Fruit fly (Drosophila melanogaster): ENCODE data around the gene Oat.

Gene Oat

DNA sequence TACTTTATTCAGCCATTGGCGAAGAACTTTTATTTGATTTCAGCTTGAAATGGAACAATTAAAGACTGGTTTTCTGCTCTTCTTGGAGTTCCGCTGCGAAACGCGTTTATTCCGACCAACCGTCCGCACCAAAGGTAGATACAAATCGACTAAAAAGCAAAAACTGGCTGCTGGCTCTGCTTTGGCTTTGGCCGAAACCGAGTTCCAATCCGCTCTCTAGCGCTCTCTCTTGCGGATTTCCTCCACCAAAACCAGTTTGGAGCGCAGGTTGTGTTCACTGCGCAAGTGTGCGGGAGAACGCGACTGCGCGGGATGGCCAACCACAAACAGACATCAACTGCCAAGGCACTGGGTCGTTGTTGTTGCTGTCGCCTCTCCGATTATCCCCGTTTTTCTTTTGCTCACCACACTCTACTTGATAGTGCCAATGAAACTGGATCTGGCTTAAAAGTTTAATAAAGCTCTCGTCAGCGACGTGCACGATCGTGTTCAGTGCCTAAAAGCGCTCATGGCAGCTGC is 14.1 kb downstream of the Oat start, which contains the start of gene wnd (continued):
- TF ChIP-seq Eip74EF (GFP tag; optimal IDR thresholded peaks at IDR 0.05): peak in 1 of 2 experiments; percentile 2
- peak; percentile 30 for TF ChIP-seq HLHmδ (GFP tag; optimal IDR thresholded peaks at IDR 0.05)
- peak; percentile 48 for TF ChIP-seq Med (GFP tag)
- TF ChIP-seq fd64A (GFP tag; optimal IDR thresholded peaks at IDR 0.05): no peak
- no peak for TF ChIP-seq Ada2b (GFP tag; IDR thresholded peaks at IDR 0.05)
- TF ChIP-seq run (tag; optimal IDR thresholded peaks at IDR 0.05): peak; percentile 7
- TF ChIP-seq Fer2 (tag; optimal IDR thresholded peaks at IDR 0.05): no peak
- no peak for TF ChIP-seq pan (optimal IDR thresholded peaks at IDR 0.05)
- peak in 1 of 2 experiments; percentile 6 for TF ChIP-seq pan (GFP tag; optimal IDR thresholded peaks at IDR 0.05 in 1 of 2, IDR thresholded peaks at IDR 0.05 in 1 of 2)
- TF ChIP-seq gce (GFP tag; IDR thresholded peaks at IDR 0.05): 0 out of 3 replicates have a peak, but pooled peaks have one; percentile 19
- TF ChIP-seq oc (tag; optimal IDR thresholded peaks at IDR 0.05): peak; percentile 76
- TF ChIP-seq HLH54F (GFP tag; optimal IDR thresholded peaks at IDR 0.05): no peak
- peak; percentile 37 for TF ChIP-seq CG6765 (GFP tag; optimal IDR thresholded peaks at IDR 0.05)
- TF ChIP-seq CG2712 (tag; optimal IDR thresholded peaks at IDR 0.05): peak; percentile 1
- TF ChIP-seq zfh2 (GFP tag; optimal IDR thresholded peaks at IDR 0.05): no peak
- peak; percentile 63 for TF ChIP-seq CG17385 (GFP tag; optimal IDR thresholded peaks at IDR 0.05)
- TF ChIP-seq stc (GFP tag; IDR thresholded peaks at IDR 0.05): peak; percentile 32; the same call in 1 of the 2 replicates
- TF ChIP-seq CG10543 (GFP tag; optimal IDR thresholded peaks at IDR 0.05): peak; percentile 0
- peak; percentile 65; the same call in 1 of the 3 replicates for TF ChIP-seq CG34224 (GFP tag; IDR thresholded peaks at IDR 0.05; ENCODE audit: partially characterized antibody)
- peak; percentile 41 for TF ChIP-seq unc-4 (GFP tag; IDR thresholded peaks at IDR 0.05; ENCODE audit: partially characterized antibody)
- TF ChIP-seq Jarid2 (GFP tag; optimal IDR thresholded peaks at IDR 0.05): peak; percentile 78
- TF ChIP-seq mirr (GFP tag; optimal IDR thresholded peaks at IDR 0.05): peak; percentile 14
- TF ChIP-seq otp (GFP tag; IDR thresholded peaks at IDR 0.05): no peak
- peak; percentile 47; the same call in 1 of the 2 replicates for TF ChIP-seq vvl (GFP tag; IDR thresholded peaks at IDR 0.05)
- no peak for TF ChIP-seq dpn (GFP tag; optimal IDR thresholded peaks at IDR 0.05)
- peak; percentile 25 for TF ChIP-seq CG8924 (tag; optimal IDR thresholded peaks at IDR 0.05)
- TF ChIP-seq CG32532 (GFP tag; IDR thresholded peaks at IDR 0.05): peak; percentile 44; the same call in 1 of the 2 replicates
- TF ChIP-seq CG10366 (GFP tag; IDR thresholded peaks at IDR 0.05): no peak
- TF ChIP-seq seq (GFP tag; IDR thresholded peaks at IDR 0.05): peak; percentile 82; the same call in 1 of the 2 replicates
- TF ChIP-seq sqz (GFP tag; optimal IDR thresholded peaks at IDR 0.05): peak; percentile 14
- TF ChIP-seq onecut (GFP tag; IDR thresholded peaks at IDR 0.05): peak; percentile 83; the same call in 1 of the 2 replicates

DNA sequence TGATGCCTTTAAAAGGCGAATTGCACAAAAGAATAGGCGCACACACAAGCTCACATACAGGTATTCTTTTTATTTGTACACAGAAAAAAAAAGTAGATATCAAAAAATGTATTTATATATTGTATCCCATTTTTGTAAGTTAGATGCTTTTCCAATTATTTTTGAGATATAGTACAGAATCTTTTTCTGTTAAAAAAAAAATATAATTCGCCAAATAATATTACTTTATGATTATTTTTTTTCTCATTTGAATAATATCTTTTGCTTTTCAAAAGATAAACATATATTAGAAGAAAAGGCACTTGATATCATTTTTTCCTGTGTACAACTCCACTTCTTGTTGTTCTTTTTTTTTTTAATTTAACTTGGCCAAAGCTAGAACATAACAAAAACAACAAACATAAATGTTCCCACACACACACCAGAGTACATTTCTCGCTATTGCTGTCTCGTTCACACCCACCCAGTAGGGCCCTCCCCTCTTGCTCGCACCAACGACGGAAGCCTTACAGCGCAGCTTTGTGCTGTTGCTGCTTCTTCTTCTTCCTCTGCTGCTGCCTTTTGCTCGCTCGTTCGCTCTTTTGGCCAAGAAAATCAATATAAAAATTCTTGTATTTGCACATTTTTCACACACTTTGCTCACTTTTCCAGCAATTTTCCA is 14.7 kb downstream of the Oat start:
- TF ChIP-seq dmrt11E (tag; optimal IDR thresholded peaks at IDR 0.05) (peak; percentile 67), HLH3B (GFP tag; IDR thresholded peaks at IDR 0.05) (peak; percentile 77), CG13775 (GFP tag; optimal IDR thresholded peaks at IDR 0.05) (peak; percentile 30), eve (GFP tag; optimal IDR thresholded peaks at IDR 0.05) (peak in 1 of 2 experiments; percentile 71), lilli (GFP tag; optimal IDR thresholded peaks at IDR 0.05) (no peak), GATAe (GFP tag; conservative IDR thresholded peaks at IDR 0.05) (0 out of 2 replicates have a peak, but pooled peaks have one; percentile 29), Dek (tag; optimal IDR thresholded peaks at IDR 0.05) (peak; percentile 84), CG18599 (GFP tag; optimal IDR thresholded peaks at IDR 0.05) (peak; percentile 84), fru (optimal IDR thresholded peaks at IDR 0.05) (no peak), CG12659 (GFP tag; optimal IDR thresholded peaks at IDR 0.05) (peak; percentile 31), pzg (GFP tag; optimal IDR thresholded peaks at IDR 0.05) (no peak), cg (GFP tag; optimal IDR thresholded peaks at IDR 0.05) (no peak), CG4328 (GFP tag; optimal IDR thresholded peaks at IDR 0.05) (no peak), PHDP (tag; optimal IDR thresholded peaks at IDR 0.05) (peak; percentile 87), gem (tag; optimal IDR thresholded peaks at IDR 0.05) (peak; percentile 93), vfl (GFP tag; optimal IDR thresholded peaks at IDR 0.05) (no peak), Hey (tag; optimal IDR thresholded peaks at IDR 0.05) (no peak), oc (tag; optimal IDR thresholded peaks at IDR 0.05) (no peak), lmd (GFP tag; IDR thresholded peaks at IDR 0.05) (peak; percentile 81; the same call in 1 of the 2 replicates)

Measured in whole organism, embryonic.